Worm (Caenorhabditis elegans) whole organism, L3 larva: Measurements from ENCODE around the gene Y54G11A.9.

Experiments
- fos-1 ChIP-seq: fragments of 150-350 bp; optimal IDR thresholded peaks from 2 replicates; lab custom pipeline; 2014; ENCODE audit warnings: missing biosample characterization, missing genetic modification characterization
- snpc-4 ChIP-seq: fragments of 150-350 bp; optimal IDR thresholded peaks from 2 replicates; lab custom pipeline; 2014; ENCODE audit warnings: missing biosample characterization, missing genetic modification characterization
- zag-1 ChIP-seq: fragments of 150-350 bp; optimal IDR thresholded peaks from 2 replicates; lab custom pipeline; 2014; ENCODE audit warnings: missing biosample characterization, missing genetic modification characterization

ce11 chrII:14359007-14359406 lies 12.8 kb upstream of the Y54G11A.9 start:
- TF ChIP-seq zag-1 (no peak), fos-1 (tag; lab: Kevin White, UChicago) (no peak), snpc-4 (tag; lab: Kevin White, UChicago) (no peak)
